Worm (Caenorhabditis elegans): ENCODE results near the gene Y57G11C.36.

The Y57G11C.36 gene

DNA sequence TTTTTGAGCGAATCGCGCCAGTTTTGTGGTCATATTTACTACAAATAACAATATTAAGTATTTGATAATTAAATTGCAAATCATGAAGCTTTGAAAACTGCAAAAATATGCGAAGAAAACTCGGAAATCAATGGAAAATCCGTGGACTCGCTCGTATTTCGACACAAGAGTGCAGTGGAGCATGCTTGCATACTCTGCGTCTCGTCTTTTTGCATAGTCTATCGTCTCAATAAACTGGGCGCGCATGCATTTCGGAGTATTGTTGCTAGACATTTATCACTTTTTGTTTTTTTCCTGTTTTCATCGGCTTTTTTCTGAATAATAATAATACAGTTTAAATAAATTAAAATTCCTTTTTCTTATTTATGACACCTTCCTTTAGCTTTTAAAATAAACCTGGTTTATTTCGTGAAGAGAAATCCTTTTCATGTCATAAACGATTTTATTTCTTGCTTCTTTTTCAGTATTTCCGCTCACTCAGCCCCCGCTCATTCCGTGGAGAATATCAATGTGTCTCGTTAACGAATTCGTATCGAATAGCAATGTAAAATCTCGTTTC is 5.8 kb downstream of the Y57G11C.36 start, which contains the start of the genes mrps-7 and Y57G11C.3 (continued):
- TF ChIP-seq hif-1 (tag; optimal IDR thresholded peaks at IDR 0.05) (peak in 1 of 2 experiments; percentile 73), nhr-76 (tag; optimal IDR thresholded peaks at IDR 0.05) (no peak), R02D3.7 (tag; optimal IDR thresholded peaks at IDR 0.05) (peak; percentile 93), fkh-10 (GFP tag; optimal IDR thresholded peaks at IDR 0.05) (peak; percentile 82), snpc-4 (tag; optimal IDR thresholded peaks at IDR 0.05) (peak; percentile 38), F44E2.7 (GFP tag; IDR thresholded peaks at IDR 0.05) (no peak), aly-2 (tag; optimal IDR thresholded peaks at IDR 0.05) (no peak), dmd-6 (GFP tag; IDR thresholded peaks at IDR 0.05) (peak; percentile 77), lsy-2 (tag; optimal IDR thresholded peaks at IDR 0.05) (peak; percentile 67 to 95), hlh-11 (tag; optimal IDR thresholded peaks at IDR 0.05) (peak; percentile 76), ZK546.5 (tag; optimal IDR thresholded peaks at IDR 0.05) (no peak), sdz-12 (GFP tag; optimal IDR thresholded peaks at IDR 0.05) (no peak), pqm-1 (tag; optimal IDR thresholded peaks at IDR 0.05) (peak; percentile 38), pha-4 (GFP tag; IDR thresholded peaks at IDR 0.05) (peak; percentile 28; the same call in 1 of the 2 replicates), pha-4 (tag; optimal IDR thresholded peaks at IDR 0.05) (peak; percentile 91), nhr-42 (GFP tag; IDR thresholded peaks at IDR 0.05) (0 out of 2 replicates have a peak, but pooled peaks have one; percentile 44), lin-29 (GFP tag; IDR thresholded peaks at IDR 0.05) (no peak), T26A8.4 (GFP tag; IDR thresholded peaks at IDR 0.05) (peak; percentile 76), daf-8 (GFP tag; IDR thresholded peaks at IDR 0.05) (no peak), lin-15B (tag; optimal IDR thresholded peaks at IDR 0.05) (peak; percentile 77), dpl-1 (GFP tag; optimal IDR thresholded peaks at IDR 0.05) (peak; percentile 82), ceh-82 (tag; optimal IDR thresholded peaks at IDR 0.05) (no peak), aha-1 (tag) (peak; percentile 96), Y75B8A.6 (GFP tag; IDR thresholded peaks at IDR 0.05) (no peak), unc-130 (GFP tag; optimal IDR thresholded peaks at IDR 0.05) (peak; percentile 27), ztf-11 (tag; optimal IDR thresholded peaks at IDR 0.05) (no peak), skn-1 (tag; optimal IDR thresholded peaks at IDR 0.05) (no peak), nhr-10 (tag; optimal IDR thresholded peaks at IDR 0.05) (no peak), F37D6.2 (tag; optimal IDR thresholded peaks at IDR 0.05) (peak; percentile 55), madf-9 (GFP tag; conservative IDR thresholded peaks at IDR 0.05) (no peak; the same call in 1 of the 2 replicates), zip-11 (GFP tag; IDR thresholded peaks at IDR 0.05) (no peak), nhr-28 (tag; optimal IDR thresholded peaks at IDR 0.05) (peak; percentile 87), hmg-1.1 (GFP tag; IDR thresholded peaks at IDR 0.05) (peak; percentile 95), madf-5 (GFP tag; IDR thresholded peaks at IDR 0.05) (no peak), arid-1 (GFP tag; conservative IDR thresholded peaks at IDR 0.05) (peak; percentile 61; the same call in 1 of the 2 replicates), mxl-2 (GFP tag; conservative IDR thresholded peaks at IDR 0.05) (no peak), nhr-237 (tag; optimal IDR thresholded peaks at IDR 0.05) (no peak), nhr-102 (tag; optimal IDR thresholded peaks at IDR 0.05) (peak; percentile 75), nhr-48 (tag; optimal IDR thresholded peaks at IDR 0.05) (peak; percentile 24), D1046.2 (GFP tag; IDR thresholded peaks at IDR 0.05) (no peak), T20F7.1 (GFP tag; optimal IDR thresholded peaks at IDR 0.05) (peak; percentile 100), lir-3 (tag; optimal IDR thresholded peaks at IDR 0.05) (no peak), zag-1 (tag; optimal IDR thresholded peaks at IDR 0.05) (no peak), Y48G9A.11 (GFP tag; IDR thresholded peaks at IDR 0.05) (peak; percentile 96), nhr-77 (tag; optimal IDR thresholded peaks at IDR 0.05) (peak; percentile 86), F49E8.2 (tag; optimal IDR thresholded peaks at IDR 0.05; ENCODE audit: borderline replicate concordance) (no peak), mdl-1 (tag; optimal IDR thresholded peaks at IDR 0.05) (peak; percentile 33 to 75), daf-16 (GFP tag; optimal IDR thresholded peaks at IDR 0.05) (peak; percentile 1 to 39), daf-16 (tag; optimal IDR thresholded peaks at IDR 0.05) (peak; percentile 49), tra-1 (GFP tag; IDR thresholded peaks at IDR 0.05) (no peak), spr-3 (GFP tag; optimal IDR thresholded peaks at IDR 0.05) (peak; percentile 55), mxl-3 (GFP tag; optimal IDR thresholded peaks at IDR 0.05) (peak; percentile 24)
